Fruit fly (Drosophila melanogaster): Measurements from ENCODE around the gene Tango10.
A peak's percentile ranks its signal among the peaks of the same experiment; 100 is the strongest.

DNA sequence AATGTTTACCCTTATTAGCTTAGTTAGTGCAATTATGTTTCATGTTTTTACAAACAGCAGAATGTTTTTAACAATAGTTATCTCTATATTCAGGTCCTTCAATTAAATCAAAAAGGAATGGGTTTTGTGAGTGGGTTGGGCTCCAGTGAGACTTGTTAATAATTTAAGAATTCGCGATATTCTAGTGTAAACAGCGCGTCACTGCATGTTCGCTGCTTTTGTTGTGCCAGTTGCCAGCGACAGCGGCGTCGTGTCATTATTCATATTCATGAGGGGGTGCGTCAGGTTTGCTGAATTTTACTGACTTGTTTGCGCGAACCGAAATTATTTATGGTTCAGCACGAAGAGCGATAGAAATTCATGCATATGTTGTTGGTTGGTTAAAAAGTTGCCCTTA lies 4.8 kb upstream of the Tango10 start, which contains the start of gene Amun:
- TF ChIP-seq HLH106 (tag; optimal IDR thresholded peaks at IDR 0.05) (peak; percentile 54), h (GFP tag; optimal IDR thresholded peaks at IDR 0.05) (peak; percentile 59), psq (GFP tag; optimal IDR thresholded peaks at IDR 0.05) (no peak), lola (GFP tag; optimal IDR thresholded peaks at IDR 0.05) (no peak), rgr (GFP tag; optimal IDR thresholded peaks at IDR 0.05) (no peak), foxo (GFP tag; optimal IDR thresholded peaks at IDR 0.05) (peak in 1 of 2 experiments; percentile 57), dsf (GFP tag; optimal IDR thresholded peaks at IDR 0.05; ENCODE audit: borderline replicate concordance) (no peak), sv (GFP tag; optimal IDR thresholded peaks at IDR 0.05) (no peak), Hr78 (GFP tag; optimal IDR thresholded peaks at IDR 0.05) (no peak), Dif (GFP tag; optimal IDR thresholded peaks at IDR 0.05; ENCODE audit: partially characterized antibody) (no peak), Myc (optimal IDR thresholded peaks at IDR 0.05) (no peak), GATAd (GFP tag; optimal IDR thresholded peaks at IDR 0.05) (no peak)

Data from whole organism, wandering third instar larva.